Fruit fly (Drosophila melanogaster): ENCODE data around the gene CG13937.

Gene CG13937

dm6 chr3L:1865121-1865727 is 17.6 kb downstream of the CG13937 start, which contains the start of the genes HBS1 and CG12025 (continued):
- TF ChIP-seq toy (GFP tag; IDR thresholded peaks at IDR 0.05) (no peak), CG5953 (GFP tag; IDR thresholded peaks at IDR 0.05) (no peak), CG8478 (optimal IDR thresholded peaks at IDR 0.05) (no peak), CG8089 (GFP tag; optimal IDR thresholded peaks at IDR 0.05) (peak; percentile 55), CG10431 (GFP tag; optimal IDR thresholded peaks at IDR 0.05) (no peak), CG18476 (GFP tag; optimal IDR thresholded peaks at IDR 0.05) (peak; percentile 16), Doc2 (GFP tag; IDR thresholded peaks at IDR 0.05) (no peak), Xrp1 (GFP tag; IDR thresholded peaks at IDR 0.05) (no peak; the same call in none of the 2 replicates), Mes4 (GFP tag; optimal IDR thresholded peaks at IDR 0.05) (peak; percentile 10), CG8281 (tag; optimal IDR thresholded peaks at IDR 0.05) (no peak), dmrt11E (tag; optimal IDR thresholded peaks at IDR 0.05) (peak; percentile 54), chif (GFP tag; optimal IDR thresholded peaks at IDR 0.05) (peak; percentile 32 to 65), klu (GFP tag; IDR thresholded peaks at IDR 0.05) (peak; percentile 81), CG9932 (GFP tag; IDR thresholded peaks at IDR 0.05) (peak; percentile 81), Taf1 (GFP tag; IDR thresholded peaks at IDR 0.05) (0 out of 2 replicates have a peak, but pooled peaks have one; percentile 23), CG7928 (GFP tag; optimal IDR thresholded peaks at IDR 0.05) (no peak), vfl (GFP tag; optimal IDR thresholded peaks at IDR 0.05) (no peak), CG4854 (GFP tag; optimal IDR thresholded peaks at IDR 0.05) (no peak), CG17328 (GFP tag; IDR thresholded peaks at IDR 0.05) (peak; percentile 41), gce (GFP tag; IDR thresholded peaks at IDR 0.05) (no peak), CG12071 (GFP tag; optimal IDR thresholded peaks at IDR 0.05) (no peak), NK7.1 (GFP tag; optimal IDR thresholded peaks at IDR 0.05) (no peak), CG4282 (GFP tag; optimal IDR thresholded peaks at IDR 0.05) (no peak), Hmx (GFP tag; optimal IDR thresholded peaks at IDR 0.05) (no peak), caup (GFP tag; optimal IDR thresholded peaks at IDR 0.05; ENCODE audit: severe bottlenecking) (peak; percentile 36), hkb (optimal IDR thresholded peaks at IDR 0.05) (peak; percentile 94), hkb (GFP tag; IDR thresholded peaks at IDR 0.05) (no peak), CG14860 (GFP tag; IDR thresholded peaks at IDR 0.05; ENCODE audit: partially characterized antibody) (no peak), lilli (GFP tag; optimal IDR thresholded peaks at IDR 0.05) (peak; percentile 72), CG3163 (GFP tag; optimal IDR thresholded peaks at IDR 0.05) (no peak), sim (GFP tag; IDR thresholded peaks at IDR 0.05) (no peak), ap (GFP tag; IDR thresholded peaks at IDR 0.05) (no peak), Sox100B (GFP tag; optimal IDR thresholded peaks at IDR 0.05) (no peak), p53 (GFP tag; optimal IDR thresholded peaks at IDR 0.05) (no peak), lmd (GFP tag; IDR thresholded peaks at IDR 0.05) (peak; percentile 69), Meics (GFP tag; optimal IDR thresholded peaks at IDR 0.05) (peak; percentile 49), CG12219 (GFP tag; optimal IDR thresholded peaks at IDR 0.05) (no peak), corto (GFP tag; optimal IDR thresholded peaks at IDR 0.05) (no peak), CG11247 (GFP tag; IDR thresholded peaks at IDR 0.05) (peak; percentile 49; the same call in 1 of the 2 replicates), Oli (tag; optimal IDR thresholded peaks at IDR 0.05) (no peak), CG33557 (GFP tag; optimal IDR thresholded peaks at IDR 0.05) (no peak), Awh (GFP tag; IDR thresholded peaks at IDR 0.05) (no peak), oc (tag; optimal IDR thresholded peaks at IDR 0.05) (no peak), CG17359 (tag; optimal IDR thresholded peaks at IDR 0.05) (peak; percentile 45), Usf (GFP tag; optimal IDR thresholded peaks at IDR 0.05) (peak; percentile 18), Oaz (GFP tag; IDR thresholded peaks at IDR 0.05) (no peak), CG31388 (GFP tag; optimal IDR thresholded peaks at IDR 0.05) (no peak), Nf-YB (GFP tag; optimal IDR thresholded peaks at IDR 0.05) (no peak), crp (GFP tag; optimal IDR thresholded peaks at IDR 0.05) (peak in 1 of 2 experiments; percentile 24), CG34422 (GFP tag; IDR thresholded peaks at IDR 0.05) (no peak; the same call in 2 of the 3 replicates), tio (GFP tag; optimal IDR thresholded peaks at IDR 0.05) (no peak), dysf (GFP tag; IDR thresholded peaks at IDR 0.05) (peak; percentile 75)

Measured in whole organism, embryonic.